Worm (Caenorhabditis elegans): ENCODE measurements around the gene str-176.
A peak's percentile ranks its signal among the peaks of the same experiment; 100 is the strongest.

The str-176 gene

DNA sequence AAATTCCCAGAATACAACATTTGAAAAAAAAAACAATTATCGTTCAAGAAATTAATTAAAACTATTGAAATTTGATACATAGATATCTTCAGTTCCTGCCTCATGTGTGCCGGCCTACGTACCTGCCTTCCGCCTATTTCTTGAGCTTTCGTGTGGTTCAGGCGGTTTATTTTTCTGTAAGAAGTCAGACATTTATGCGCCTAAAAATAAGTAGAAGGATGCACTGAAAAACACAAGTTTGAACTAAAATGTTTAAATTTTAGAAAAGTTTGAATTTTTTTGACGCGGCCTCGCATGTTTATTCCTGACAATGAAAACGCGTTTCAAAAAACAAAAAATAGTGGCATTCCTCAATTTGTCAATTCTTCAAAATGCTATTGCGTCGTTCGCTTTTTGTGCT, 10.1 kb upstream of the str-176 start, which contains the start of gene C28C12.11:
Gene C28C12.11, plus strand, starts transcription at position 301 of the 400 bp plus-strand sequence.
- TF ChIP-seq unc-86 (tag; optimal IDR thresholded peaks at IDR 0.05) (no peak), nhr-28 (tag; optimal IDR thresholded peaks at IDR 0.05) (no peak), zag-1 (tag; optimal IDR thresholded peaks at IDR 0.05) (no peak)

DNA sequence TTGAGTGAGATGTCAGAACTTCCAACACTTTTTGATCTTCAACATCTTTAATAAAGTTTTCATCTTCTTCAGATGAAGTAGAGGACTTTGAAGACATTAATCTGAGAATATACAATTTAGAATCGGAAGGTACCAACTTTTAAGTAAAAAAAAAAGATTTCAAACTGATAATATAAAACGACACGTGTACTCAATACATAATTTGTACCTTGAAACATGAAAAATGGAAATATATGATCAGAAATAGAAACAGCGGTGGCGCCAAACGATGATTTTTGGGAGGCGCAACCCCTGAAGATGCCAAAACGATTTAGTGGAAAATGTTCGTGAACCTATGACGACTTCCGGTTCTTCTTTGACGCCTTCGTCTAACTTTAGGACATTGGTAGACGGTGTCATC, 8.9 kb upstream of the str-176 start, which contains the start of gene oat-1:
Gene oat-1, minus strand, starts transcription at position 101 of the 400 bp plus-strand sequence.
- TF ChIP-seq mab-9 (GFP tag; IDR thresholded peaks at IDR 0.05) (no peak), vab-15 (tag; optimal IDR thresholded peaks at IDR 0.05) (no peak), snpc-4 (tag; optimal IDR thresholded peaks at IDR 0.05) (no peak), ceh-88 (GFP tag; IDR thresholded peaks at IDR 0.05) (no peak), tlp-1 (tag; optimal IDR thresholded peaks at IDR 0.05) (no peak), C04F5.9 (tag; optimal IDR thresholded peaks at IDR 0.05) (no peak), mep-1 (tag; optimal IDR thresholded peaks at IDR 0.05) (no peak), swsn-7 (tag; optimal IDR thresholded peaks at IDR 0.05) (no peak), zag-1 (tag; optimal IDR thresholded peaks at IDR 0.05) (no peak), rnt-1 (tag; optimal IDR thresholded peaks at IDR 0.05) (no peak), jun-1 (tag; optimal IDR thresholded peaks at IDR 0.05) (no peak), unc-86 (tag; optimal IDR thresholded peaks at IDR 0.05) (no peak), xbp-1 (tag; optimal IDR thresholded peaks at IDR 0.05) (no peak), hlh-4 (tag; optimal IDR thresholded peaks at IDR 0.05) (no peak), zip-4 (GFP tag; optimal IDR thresholded peaks at IDR 0.05) (no peak), alr-1 (tag; optimal IDR thresholded peaks at IDR 0.05; ENCODE audit: borderline replicate concordance) (no peak)

DNA sequence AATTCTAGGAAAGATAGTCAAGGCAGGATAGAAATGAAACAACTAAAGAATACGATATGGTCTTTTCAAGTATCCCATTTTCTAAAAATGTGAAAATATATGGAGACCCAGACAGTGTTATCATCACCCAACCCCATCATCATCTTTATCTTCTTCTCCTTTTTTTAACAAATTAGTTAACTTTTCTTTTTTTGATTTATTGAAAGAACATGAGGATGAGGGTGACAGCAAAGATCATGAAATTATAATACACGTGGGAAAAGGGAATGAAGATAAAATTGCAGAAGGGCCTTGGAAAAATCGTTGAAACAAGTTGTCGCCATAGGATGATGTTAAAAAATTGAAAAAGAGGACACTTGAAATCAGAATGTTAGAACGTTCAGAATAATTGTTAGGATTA, 571 bp upstream of the str-176 start:
- TF ChIP-seq tbx-2 (tag; optimal IDR thresholded peaks at IDR 0.05) (peak; percentile 3), nhr-11 (tag; optimal IDR thresholded peaks at IDR 0.05) (no peak), nhr-85 (tag) (peak; percentile 82), nhr-71 (tag; optimal IDR thresholded peaks at IDR 0.05) (peak; percentile 49), isw-1 (GFP tag; IDR thresholded peaks at IDR 0.05) (no peak), blmp-1 (tag; optimal IDR thresholded peaks at IDR 0.05) (peak; percentile 33), snu-23 (GFP tag; optimal IDR thresholded peaks at IDR 0.05) (peak; percentile 26), snpc-4 (tag; optimal IDR thresholded peaks at IDR 0.05) (no peak), lin-14 (GFP tag; optimal IDR thresholded peaks at IDR 0.05) (peak; percentile 55), nhr-19 (GFP tag; conservative IDR thresholded peaks at IDR 0.05) (peak; percentile 30), nhr-20 (tag; optimal IDR thresholded peaks at IDR 0.05) (peak; percentile 57), lin-39 (tag; optimal IDR thresholded peaks at IDR 0.05) (no peak), elt-3 (tag; optimal IDR thresholded peaks at IDR 0.05) (peak in 4 of 6 experiments; percentile 60 to 86 (median 68)), lin-35 (GFP tag; optimal IDR thresholded peaks at IDR 0.05) (peak in 1 of 2 experiments; percentile 34), nhr-47 (tag; optimal IDR thresholded peaks at IDR 0.05) (no peak)

- TF ChIP-seq dsc-1 (tag; optimal IDR thresholded peaks at IDR 0.05) (no peak), lin-35 (GFP tag; optimal IDR thresholded peaks at IDR 0.05) (peak in 1 of 2 experiments; percentile 56), ceh-63 (GFP tag; optimal IDR thresholded peaks at IDR 0.05) (no peak), vab-15 (tag; optimal IDR thresholded peaks at IDR 0.05) (no peak), lin-13 (GFP tag; optimal IDR thresholded peaks at IDR 0.05) (no peak), fos-1 (tag; optimal IDR thresholded peaks at IDR 0.05) (no peak), snpc-4 (tag; optimal IDR thresholded peaks at IDR 0.05) (no peak), nhr-84 (tag; optimal IDR thresholded peaks at IDR 0.05) (no peak), ets-5 (GFP tag; IDR thresholded peaks at IDR 0.05) (no peak), jun-1 (tag; optimal IDR thresholded peaks at IDR 0.05) (no peak), xbp-1 (tag; optimal IDR thresholded peaks at IDR 0.05) (no peak), ama-1 (optimal IDR thresholded peaks at IDR 0.05) (no peak), unc-62 (GFP tag; optimal IDR thresholded peaks at IDR 0.05) (no peak), ces-1 (GFP tag; optimal IDR thresholded peaks at IDR 0.05) (no peak), ceh-90 (tag; optimal IDR thresholded peaks at IDR 0.05) (no peak), nhr-85 (tag) (peak; percentile 80), nhr-19 (GFP tag; conservative IDR thresholded peaks at IDR 0.05) (peak; percentile 40), grh-1 (GFP tag; IDR thresholded peaks at IDR 0.05) (no peak), nhr-28 (tag; optimal IDR thresholded peaks at IDR 0.05) (no peak), mab-9 (GFP tag; IDR thresholded peaks at IDR 0.05) (no peak), hlh-4 (tag; optimal IDR thresholded peaks at IDR 0.05) (no peak), C04F5.9 (tag; optimal IDR thresholded peaks at IDR 0.05) (no peak), lin-14 (GFP tag; optimal IDR thresholded peaks at IDR 0.05) (peak; percentile 46), C16A3.4 (tag; optimal IDR thresholded peaks at IDR 0.05) (no peak), lin-15B (tag; optimal IDR thresholded peaks at IDR 0.05) (no peak), pqm-1 (tag; optimal IDR thresholded peaks at IDR 0.05) (no peak), aly-2 (tag; optimal IDR thresholded peaks at IDR 0.05) (no peak), sptf-1 (tag; optimal IDR thresholded peaks at IDR 0.05) (no peak), ceh-82 (tag; optimal IDR thresholded peaks at IDR 0.05) (no peak), rnt-1 (tag; optimal IDR thresholded peaks at IDR 0.05) (no peak)
These were observed 547 bp downstream of the str-176 start for ce11 chrIV:8463069-8463468.

Data from whole organism, L1 larva.